Fruit fly (Drosophila melanogaster) whole organism, embryonic: ENCODE results near the gene CG7656.

Experiments
- Bteb2 ChIP-seq: fragments of 200-800 bp; sonication (Bioruptor generic); optimal IDR thresholded peaks from 2 replicates; lab custom pipeline; 2016; ENCODE audit warnings: missing biosample characterization, missing genetic modification characterization
- CG10543 ChIP-seq: fragments of 200-800 bp; sonication (Bioruptor generic); optimal IDR thresholded peaks from 3 replicates; lab custom pipeline; 2017; ENCODE audit warnings: missing biosample characterization, mild to moderate bottlenecking, missing genetic modification characterization, moderate library complexity
- CG11085 ChIP-seq: fragments of 200-800 bp; sonication (Bioruptor generic); IDR thresholded peaks from 2 replicates; pipeline ENCODE4 v1.3.6; 2022; ENCODE audit warnings: missing biosample characterization, missing genetic modification characterization
- CG12219 ChIP-seq: fragments of 200-800 bp; sonication (Bioruptor generic); optimal IDR thresholded peaks from 3 replicates; lab custom pipeline; 2018; ENCODE audit warnings: missing biosample characterization, mild to moderate bottlenecking, missing genetic modification characterization
- CG13287 ChIP-seq: fragments of 200-800 bp; sonication (Bioruptor generic); IDR thresholded peaks from 2 replicates; pipeline ENCODE4 v1.3.6; 2022; ENCODE audit warnings: missing biosample characterization, missing genetic modification characterization; ENCODE audit not compliant: partially characterized antibody
- CG13296 ChIP-seq: fragments of 200-800 bp; sonication (Bioruptor generic); optimal IDR thresholded peaks from 3 replicates; lab custom pipeline; 2018; ENCODE audit warnings: missing biosample characterization, mild to moderate bottlenecking, missing genetic modification characterization
- CG15073 ChIP-seq: fragments of 200-800 bp; sonication (Bioruptor generic); optimal IDR thresholded peaks from 2 replicates; lab custom pipeline; 2016; ENCODE audit warnings: missing biosample characterization, missing genetic modification characterization
- CG15479 ChIP-seq: fragments of 200-800 bp; sonication (Bioruptor generic); optimal IDR thresholded peaks from 3 replicates; lab custom pipeline; 2019; ENCODE audit warnings: missing biosample characterization, mild to moderate bottlenecking, missing genetic modification characterization, moderate library complexity
- CG15514 ChIP-seq: fragments of 200-800 bp; sonication (Bioruptor generic); optimal IDR thresholded peaks from 3 replicates; lab custom pipeline; 2017; ENCODE audit warnings: missing biosample characterization, missing genetic modification characterization, mild to moderate bottlenecking, moderate library complexity, missing genetic modification reagents
- CG1647 ChIP-seq: fragments of 200-800 bp; sonication (Bioruptor generic); optimal IDR thresholded peaks from 3 replicates; lab custom pipeline; 2016; ENCODE audit warnings: missing biosample characterization, missing genetic modification characterization
- CG16779 ChIP-seq: fragments of 200-800 bp; sonication (Bioruptor generic); IDR thresholded peaks from 2 replicates; pipeline ENCODE4 v1.3.6; 2022; ENCODE audit warnings: missing biosample characterization, missing genetic modification characterization
- CG17361 ChIP-seq: fragments of 200-800 bp; sonication (Bioruptor generic); IDR thresholded peaks from 3 replicates; pipeline ENCODE4 v1.3.6; 2022; ENCODE audit warnings: missing biosample characterization, missing genetic modification characterization
- CG17385 ChIP-seq: fragments of 200-800 bp; sonication (Bioruptor generic); optimal IDR thresholded peaks from 3 replicates; lab custom pipeline; 2018; ENCODE audit warnings: missing biosample characterization, mild to moderate bottlenecking, missing genetic modification characterization
- CG17568 ChIP-seq: fragments of 200-800 bp; sonication (Bioruptor generic); optimal IDR thresholded peaks from 2 replicates; lab custom pipeline; 2018; ENCODE audit warnings: missing biosample characterization, mild to moderate bottlenecking, missing genetic modification characterization, moderate library complexity
- CG2678 ChIP-seq: fragments of 200-800 bp; sonication (Bioruptor generic); optimal IDR thresholded peaks from 3 replicates; lab custom pipeline; 2019; ENCODE audit warnings: missing biosample characterization, mild to moderate bottlenecking, missing genetic modification characterization, moderate library complexity
- CG30403 ChIP-seq: fragments of 200-800 bp; sonication (Bioruptor generic); optimal IDR thresholded peaks from 3 replicates; lab custom pipeline; 2016; ENCODE audit warnings: missing biosample characterization, missing genetic modification characterization
- CG31365 ChIP-seq: fragments of 200-800 bp; sonication (Bioruptor generic); optimal IDR thresholded peaks from 2 replicates; lab custom pipeline; 2018; ENCODE audit warnings: missing biosample characterization, mild to moderate bottlenecking, missing genetic modification characterization
- CG4854 ChIP-seq: fragments of 200-800 bp; sonication (Bioruptor generic); optimal IDR thresholded peaks from 2 replicates; lab custom pipeline; 2016; ENCODE audit warnings: missing biosample characterization, missing genetic modification characterization, inconsistent platforms
- CG6791 ChIP-seq: fragments of 200-800 bp; sonication (Bioruptor generic); IDR thresholded peaks from 3 replicates; pipeline ENCODE4 v1.3.6; 2022; ENCODE audit warnings: missing biosample characterization, missing genetic modification characterization; ENCODE audit not compliant: partially characterized antibody
- CG7372 ChIP-seq: fragments of 200-800 bp; sonication (Bioruptor generic); IDR thresholded peaks from 2 replicates; pipeline ENCODE4 v1.3.6; 2022; ENCODE audit warnings: missing biosample characterization, missing genetic modification characterization
- CHES-1-like ChIP-seq: fragments of 200-800 bp; sonication (Bioruptor generic); optimal IDR thresholded peaks from 2 replicates; lab custom pipeline; 2016; ENCODE audit warnings: missing biosample characterization, missing genetic modification characterization
- Dip2 ChIP-seq: fragments of 200-800 bp; sonication (Bioruptor generic); IDR thresholded peaks from 2 replicates; pipeline ENCODE4 v1.3.6; 2022; ENCODE audit warnings: missing biosample characterization, missing genetic modification characterization
- Hmr ChIP-seq: fragments of 200-800 bp; sonication (Bioruptor generic); optimal IDR thresholded peaks from 3 replicates; lab custom pipeline; 2017; ENCODE audit warnings: mild to moderate bottlenecking, missing biosample characterization, missing genetic modification reagents, missing genetic modification characterization
- Hmx ChIP-seq: fragments of 200-800 bp; sonication (Bioruptor generic); optimal IDR thresholded peaks from 2 replicates; lab custom pipeline; 2016; ENCODE audit warnings: missing biosample characterization, missing genetic modification characterization
- Hr3 ChIP-seq: fragments of 200-800 bp; sonication (Bioruptor generic); optimal IDR thresholded peaks from 3 replicates; lab custom pipeline; 2016; ENCODE audit warnings: missing biosample characterization, missing genetic modification characterization
- Xrp1 ChIP-seq: fragments of 200-800 bp; sonication (Bioruptor generic); IDR thresholded peaks from 2 replicates; pipeline ENCODE4 v1.3.6; 2022; ENCODE audit warnings: missing biosample characterization, missing genetic modification characterization
- bab2 ChIP-seq: fragments of 200-800 bp; sonication (Bioruptor generic); optimal IDR thresholded peaks from 2 replicates; lab custom pipeline; 2016; ENCODE audit warnings: missing biosample characterization, missing genetic modification characterization
- br ChIP-seq: fragments of >200 bp; optimal IDR thresholded peaks from 2 replicates; lab custom pipeline; 2017
- cg ChIP-seq: fragments of 200-800 bp; sonication (Bioruptor generic); optimal IDR thresholded peaks from 3 replicates; lab custom pipeline; 2019; ENCODE audit warnings: missing biosample characterization, mild to moderate bottlenecking, missing genetic modification characterization, moderate library complexity
- grau ChIP-seq: fragments of 200-800 bp; optimal IDR thresholded peaks from 3 replicates; lab custom pipeline; 2019; ENCODE audit warnings: missing biosample characterization, mild to moderate bottlenecking, missing genetic modification characterization, moderate library complexity
- her ChIP-seq: fragments of 200-800 bp; sonication (Bioruptor generic); optimal IDR thresholded peaks from 2 replicates; lab custom pipeline; 2016; ENCODE audit warnings: missing biosample characterization, missing genetic modification characterization
- inv ChIP-seq: fragments of 200-800 bp; sonication (Bioruptor generic); IDR thresholded peaks from 2 replicates; pipeline ENCODE4 v1.3.6; 2022; ENCODE audit warnings: missing biosample characterization, missing genetic modification characterization; ENCODE audit not compliant: partially characterized antibody
- kni ChIP-seq: fragments of 200-800 bp; sonication (Bioruptor generic); optimal IDR thresholded peaks from 3 replicates; lab custom pipeline; 2017; ENCODE audit warnings: mild to moderate bottlenecking, missing biosample characterization, missing genetic modification reagents, missing genetic modification characterization
- lab ChIP-seq: fragments of 200-800 bp; sonication (Bioruptor generic); optimal IDR thresholded peaks from 3 replicates; lab custom pipeline; 2017; ENCODE audit warnings: missing biosample characterization, missing genetic modification characterization, mild to moderate bottlenecking, moderate library complexity, missing genetic modification reagents
- nerfin-1 ChIP-seq: fragments of 200-800 bp; sonication (Bioruptor generic); optimal IDR thresholded peaks from 3 replicates; lab custom pipeline; 2019; ENCODE audit warnings: missing biosample characterization, mild to moderate bottlenecking, missing genetic modification characterization, moderate library complexity
- nerfin-2 ChIP-seq: fragments of 200-800 bp; sonication (Bioruptor generic); IDR thresholded peaks from 2 replicates; pipeline ENCODE4 v1.3.6; 2022; ENCODE audit warnings: missing biosample characterization, missing genetic modification characterization; ENCODE audit not compliant: partially characterized antibody
- pan ChIP-seq, 4 experiments: fragments of >200 bp in 3 of 4; fragments of 200-800 bp in 1 of 4; sonication (Bioruptor generic) in 1 of 4; optimal IDR thresholded peaks in 3 of 4; IDR thresholded peaks in 1 of 4; 2 replicates each; pipeline versions ENCODE4 v1.3.6 to Lab custom; 2017 to 2022; ENCODE audit warnings: missing biosample characterization in 2 of 4, missing genetic modification characterization in 2 of 4, mixed read lengths in 1 of 4
- pb ChIP-seq: fragments of 200-800 bp; sonication (Bioruptor generic); optimal IDR thresholded peaks from 3 replicates; lab custom pipeline; 2016; ENCODE audit warnings: missing biosample characterization, missing genetic modification characterization
- prd ChIP-seq, 3 experiments: fragments of >200 bp in 2 of 3; fragments of 200-800 bp in 1 of 3; sonication (Bioruptor generic) in 1 of 3; optimal IDR thresholded peaks in 2 of 3; IDR thresholded peaks in 1 of 3; 2 replicates in 2 of 3; 3 replicates in 1 of 3; pipeline versions ENCODE4 v1.3.6 to Lab custom; 2017 to 2022; ENCODE audit warnings: missing biosample characterization in 1 of 3, missing genetic modification characterization in 1 of 3
- pzg ChIP-seq: fragments of 200-800 bp; sonication (Bioruptor generic); optimal IDR thresholded peaks from 3 replicates; lab custom pipeline; 2018; ENCODE audit warnings: missing biosample characterization, mild to moderate bottlenecking, missing genetic modification characterization, moderate library complexity
- sc ChIP-seq, 3 experiments: fragments of >200 bp in 2 of 3; fragments of 200-800 bp in 1 of 3; sonication (Bioruptor generic) in 1 of 3; optimal IDR thresholded peaks; 2 replicates in 2 of 3; 3 replicates in 1 of 3; lab custom pipeline; 2017; ENCODE audit warnings: mild to moderate bottlenecking in 1 of 3, missing biosample characterization in 1 of 3, missing genetic modification characterization in 1 of 3, missing genetic modification reagents in 1 of 3
- seq ChIP-seq: fragments of 200-800 bp; sonication (Bioruptor generic); IDR thresholded peaks from 2 replicates; pipeline ENCODE4 v1.3.6; 2022; ENCODE audit warnings: missing biosample characterization, missing genetic modification characterization
- shn ChIP-seq: fragments of 200-800 bp; sonication (Bioruptor generic); optimal IDR thresholded peaks from 3 replicates; lab custom pipeline; 2016; ENCODE audit warnings: missing biosample characterization, missing genetic modification characterization
- slbo ChIP-seq: fragments of 200-800 bp; sonication (Bioruptor generic); IDR thresholded peaks from 2 replicates; pipeline ENCODE4 v1.3.6; 2022; ENCODE audit warnings: missing biosample characterization, missing genetic modification characterization
- vfl ChIP-seq: fragments of 200-800 bp; sonication (Bioruptor generic); optimal IDR thresholded peaks from 2 replicates; lab custom pipeline; 2016; ENCODE audit warnings: missing biosample characterization, missing genetic modification characterization
- vvl ChIP-seq: fragments of 200-800 bp; sonication (Bioruptor generic); IDR thresholded peaks from 2 replicates; pipeline ENCODE4 v1.3.6; 2022; ENCODE audit warnings: missing biosample characterization, missing genetic modification characterization
- wor ChIP-seq: fragments of 200-800 bp; sonication (Bioruptor generic); IDR thresholded peaks from 2 replicates; pipeline ENCODE4 v1.3.6; 2022; ENCODE audit warnings: missing biosample characterization, missing genetic modification characterization

Gene CG7656

dm6 chr3L:15590803-15591597 is 3.0 kb upstream of the CG7656 start (continued):
- TF ChIP-seq CG13296 (peak; percentile 55), pb (no peak), Hmr (peak; percentile 49), vfl (GFP tag; lab: Kevin White, UChicago) (no peak), Hr3 (GFP tag; lab: Kevin White, UChicago) (no peak), CG6791 (GFP tag; lab: Robert Waterston, UW) (no peak), cg (GFP tag; lab: Kevin White, UChicago) (peak; percentile 36), CG17385 (GFP tag; lab: Kevin White, UChicago) (no peak), CG17361 (GFP tag; lab: Robert Waterston, UW) (no peak), pzg (no peak), br (lab: Kevin White, UChicago) (no peak), CG12219 (GFP tag; lab: Kevin White, UChicago) (peak; percentile 4), kni (GFP tag; lab: Kevin White, UChicago) (peak; percentile 53), CG31365 (tag; lab: Kevin White, UChicago) (peak; percentile 9), sc (optimal IDR thresholded peaks at IDR 0.05; lab: Kevin White, UChicago) (no peak), sc (GFP tag; optimal IDR thresholded peaks at IDR 0.05; lab: Kevin White, UChicago) (no peak), Hmx (GFP tag; lab: Kevin White, UChicago) (no peak), wor (GFP tag; lab: Robert Waterston, UW) (no peak), CG17568 (GFP tag; lab: Kevin White, UChicago) (peak; percentile 41), CG16779 (GFP tag; lab: Robert Waterston, UW) (no peak), CG7372 (GFP tag; lab: Robert Waterston, UW) (peak; percentile 7; the same call in 1 of the 2 replicates), lab (GFP tag; lab: Kevin White, UChicago) (peak; percentile 50), inv (GFP tag; lab: Robert Waterston, UW) (no peak), CG2678 (tag; lab: Kevin White, UChicago) (peak; percentile 57), CG10543 (peak; percentile 4), bab2 (GFP tag; lab: Kevin White, UChicago) (peak; percentile 25), CG15514 (GFP tag; lab: Kevin White, UChicago) (peak; percentile 51), Dip2 (no peak), nerfin-2 (GFP tag; lab: Robert Waterston, UW) (no peak), nerfin-1 (tag; lab: Kevin White, UChicago) (no peak), CG30403 (GFP tag; lab: Kevin White, UChicago) (no peak), slbo (GFP tag; lab: Robert Waterston, UW) (peak; percentile 32), vvl (0 out of 2 replicates have a peak, but pooled peaks have one; percentile 15), prd (optimal IDR thresholded peaks at IDR 0.05; lab: Kevin White, UChicago) (no peak), prd (GFP tag; IDR thresholded peaks at IDR 0.05; lab: Robert Waterston, UW) (0 out of 3 replicates have a peak, but pooled peaks have one; percentile 18), seq (GFP tag; lab: Robert Waterston, UW) (peak; percentile 50; the same call in 1 of the 2 replicates), CG15073 (GFP tag; lab: Kevin White, UChicago) (no peak), her (GFP tag; lab: Kevin White, UChicago) (peak; percentile 11), CG13287 (GFP tag; lab: Robert Waterston, UW) (no peak), CG1647 (GFP tag; lab: Kevin White, UChicago) (no peak), Xrp1 (GFP tag; lab: Robert Waterston, UW) (peak; percentile 32; the same call in 1 of the 2 replicates), CG15479 (GFP tag; lab: Kevin White, UChicago) (no peak), Bteb2 (GFP tag; lab: Kevin White, UChicago) (no peak), CHES-1-like (no peak), CG11085 (no peak), shn (GFP tag; lab: Kevin White, UChicago) (no peak), grau (tag; lab: Kevin White, UChicago) (peak; percentile 66), pan (optimal IDR thresholded peaks at IDR 0.05; lab: Kevin White, UChicago) (no peak), pan (GFP tag; optimal IDR thresholded peaks at IDR 0.05 in 1 of 2, IDR thresholded peaks at IDR 0.05 in 1 of 2) (no peak), CG4854 (GFP tag; lab: Kevin White, UChicago) (no peak)
